Worm (Caenorhabditis elegans) whole organism, L1 larva: ENCODE results near the gene gpd-4.

Experiments used
- C16A3.4 ChIP-seq: fragments of 150-350 bp; optimal IDR thresholded peaks from 2 replicates; lab custom pipeline; 2014; ENCODE audit warnings: missing biosample characterization, missing genetic modification characterization
- F16B12.6 ChIP-seq: fragments of 150-350 bp; optimal IDR thresholded peaks from 2 replicates; lab custom pipeline; 2014; ENCODE audit warnings: missing biosample characterization, missing genetic modification characterization
- aha-1 ChIP-seq: fragments of 150-350 bp; optimal IDR thresholded peaks from 2 replicates; lab custom pipeline; 2014; ENCODE audit warnings: missing biosample characterization, missing genetic modification characterization
- alr-1 ChIP-seq: fragments of 200-800 bp; sonication (Bioruptor generic); optimal IDR thresholded peaks from 2 replicates; lab custom pipeline; 2018; ENCODE audit warnings: borderline replicate concordance, mild to moderate bottlenecking, missing genetic modification characterization, missing compliant biosample characterization
- ceh-8 ChIP-seq: fragments of 200-800 bp; sonication (Bioruptor generic); optimal IDR thresholded peaks from 2 replicates; lab custom pipeline; 2018; ENCODE audit warnings: mild to moderate bottlenecking, missing genetic modification characterization, moderate library complexity, missing compliant biosample characterization
- ceh-82 ChIP-seq, 3 experiments: fragments of 150-350 bp in 1 of 3; sonication (generic microtip) in 2 of 3; optimal IDR thresholded peaks; 2 replicates each; lab custom pipeline; 2014 to 2017; ENCODE audit warnings: missing biosample characterization in 3 of 3, missing genetic modification characterization in 3 of 3
- ceh-90 ChIP-seq: sonication (generic microtip); optimal IDR thresholded peaks from 2 replicates; lab custom pipeline; 2016; ENCODE audit warnings: missing genetic modification characterization, missing compliant biosample characterization
- dsc-1 ChIP-seq: sonication (generic microtip); optimal IDR thresholded peaks from 2 replicates; lab custom pipeline; 2016; ENCODE audit warnings: mild to moderate bottlenecking, missing genetic modification characterization, missing compliant biosample characterization
- efl-1 ChIP-seq, 4 experiments: fragments of 150-350 bp; optimal IDR thresholded peaks in 3 of 4; peaks in 1 of 4; 1 replicate in 1 of 4; 2 replicates in 3 of 4; lab custom pipeline; 2014; ENCODE audit warnings: missing biosample characterization in 2 of 4, missing genetic modification characterization in 2 of 4, missing genetic modification reagents in 2 of 4
- efl-3 ChIP-seq: fragments of 200-800 bp; sonication (Bioruptor generic); optimal IDR thresholded peaks from 2 replicates; lab custom pipeline; 2018; ENCODE audit warnings: mild to moderate bottlenecking, missing genetic modification characterization, missing compliant biosample characterization
- egl-13 ChIP-seq: sonication (generic microtip); optimal IDR thresholded peaks from 2 replicates; lab custom pipeline; 2016; ENCODE audit warnings: missing genotype, missing genetic modification reagents, missing genetic modification characterization, missing compliant biosample characterization
- elt-2 ChIP-seq: sonication (generic microtip); optimal IDR thresholded peaks from 2 replicates; lab custom pipeline; 2016; ENCODE audit warnings: missing genetic modification characterization, mild to moderate bottlenecking, inconsistent platforms, missing compliant biosample characterization, missing genetic modification reagents
- fkh-10 ChIP-seq: sonication (generic microtip); optimal IDR thresholded peaks from 2 replicates; lab custom pipeline; 2017; ENCODE audit warnings: missing biosample characterization, missing genetic modification reagents, missing genetic modification characterization
- fkh-4 ChIP-seq: sonication (generic microtip); optimal IDR thresholded peaks from 2 replicates; lab custom pipeline; 2016; ENCODE audit warnings: missing compliant biosample characterization, missing genetic modification characterization, borderline replicate concordance
- fkh-8 ChIP-seq: sonication (generic microtip); optimal IDR thresholded peaks from 2 replicates; lab custom pipeline; 2016; ENCODE audit warnings: mild to moderate bottlenecking, missing genetic modification characterization, missing compliant biosample characterization
- fos-1 ChIP-seq: fragments of 150-350 bp; optimal IDR thresholded peaks from 2 replicates; lab custom pipeline; 2014; ENCODE audit warnings: missing biosample characterization, missing genetic modification characterization
- isw-1 ChIP-seq: fragments of 200-800 bp; sonication (Bioruptor generic); IDR thresholded peaks from 2 replicates; pipeline ENCODE4 v1.3.6; 2022; ENCODE audit warnings: missing genetic modification characterization, missing compliant biosample characterization
- jun-1 ChIP-seq: fragments of 150-350 bp; optimal IDR thresholded peaks from 2 replicates; lab custom pipeline; 2014; ENCODE audit warnings: missing biosample characterization, missing genetic modification reagents, missing genetic modification characterization
- lin-13 ChIP-seq: fragments of 150-350 bp; optimal IDR thresholded peaks from 2 replicates; lab custom pipeline; 2014; ENCODE audit warnings: missing biosample characterization, missing genetic modification reagents, missing genetic modification characterization
- lin-14 ChIP-seq: fragments of 200-800 bp; sonication (Bioruptor generic); optimal IDR thresholded peaks from 2 replicates; lab custom pipeline; 2018; ENCODE audit warnings: mild to moderate bottlenecking, missing genetic modification characterization, moderate library complexity, missing compliant biosample characterization
- lin-15B ChIP-seq: fragments of 150-350 bp; sonication (generic microtip); optimal IDR thresholded peaks from 3 replicates; lab custom pipeline; 2014; ENCODE audit warnings: missing biosample characterization, missing genetic modification characterization
- lin-35 ChIP-seq, 2 experiments: fragments of 150-350 bp; optimal IDR thresholded peaks; 2 replicates each; lab custom pipeline; 2014; ENCODE audit warnings: missing biosample characterization in 2 of 2, missing genetic modification characterization in 2 of 2, missing genetic modification reagents in 2 of 2
- lin-39 ChIP-seq: fragments of 150-350 bp; optimal IDR thresholded peaks from 2 replicates; lab custom pipeline; 2014; ENCODE audit warnings: missing biosample characterization, missing genetic modification reagents, missing genetic modification characterization
- lir-3 ChIP-seq: sonication (generic microtip); optimal IDR thresholded peaks from 2 replicates; lab custom pipeline; 2016; ENCODE audit warnings: mild to moderate bottlenecking, missing genetic modification characterization, moderate library complexity, missing compliant biosample characterization; ENCODE audit not compliant: poor library complexity
- nhr-11 ChIP-seq: fragments of 150-350 bp; optimal IDR thresholded peaks from 2 replicates; lab custom pipeline; 2014; ENCODE audit warnings: missing biosample characterization, missing genetic modification characterization
- nhr-12 ChIP-seq: sonication (generic microtip); optimal IDR thresholded peaks from 2 replicates; lab custom pipeline; 2017; ENCODE audit warnings: missing biosample characterization, missing genetic modification characterization
- nhr-237 ChIP-seq: fragments of 150-350 bp; optimal IDR thresholded peaks from 2 replicates; lab custom pipeline; 2014; ENCODE audit warnings: missing biosample characterization, missing genetic modification characterization
- nhr-85 ChIP-seq: sonication (generic microtip); peaks from one replicate; lab custom pipeline; 2016; ENCODE audit warnings: missing genetic modification characterization, inconsistent platforms, missing compliant biosample characterization
- pag-3 ChIP-seq: sonication (generic microtip); optimal IDR thresholded peaks from 2 replicates; lab custom pipeline; 2017; ENCODE audit warnings: missing genetic modification characterization, mild to moderate bottlenecking, missing compliant biosample characterization, antibody characterized with exemption, borderline replicate concordance; ENCODE audit not compliant: insufficient read depth
- pqm-1 ChIP-seq: sonication (generic microtip); optimal IDR thresholded peaks from 3 replicates; lab custom pipeline; 2017; ENCODE audit warnings: missing biosample characterization, missing genetic modification characterization
- rnt-1 ChIP-seq: sonication (generic microtip); optimal IDR thresholded peaks from 2 replicates; lab custom pipeline; 2016; ENCODE audit warnings: mild to moderate bottlenecking, missing genetic modification characterization, moderate library complexity, missing compliant biosample characterization
- snu-23 ChIP-seq: sonication (generic microtip); optimal IDR thresholded peaks from 2 replicates; lab custom pipeline; 2016; ENCODE audit warnings: missing genetic modification characterization, missing compliant biosample characterization
- sox-4 ChIP-seq: sonication (generic microtip); optimal IDR thresholded peaks from 2 replicates; lab custom pipeline; 2016; ENCODE audit warnings: missing genetic modification characterization, missing compliant biosample characterization
- sptf-1 ChIP-seq: fragments of 150-350 bp; optimal IDR thresholded peaks from 2 replicates; lab custom pipeline; 2014; ENCODE audit warnings: missing biosample characterization, missing genetic modification characterization
- swsn-7 ChIP-seq: sonication (generic microtip); optimal IDR thresholded peaks from 2 replicates; lab custom pipeline; 2016; ENCODE audit warnings: missing genetic modification characterization, missing compliant biosample characterization
- tbx-2 ChIP-seq: sonication (generic microtip); optimal IDR thresholded peaks from 2 replicates; lab custom pipeline; 2016; ENCODE audit warnings: missing genetic modification characterization, missing compliant biosample characterization
- tlp-1 ChIP-seq: fragments of 150-350 bp; optimal IDR thresholded peaks from 2 replicates; lab custom pipeline; 2014; ENCODE audit warnings: missing biosample characterization, missing genetic modification characterization
- unc-86 ChIP-seq: sonication (generic microtip); optimal IDR thresholded peaks from 2 replicates; lab custom pipeline; 2016; ENCODE audit warnings: missing genetic modification characterization, missing compliant biosample characterization
- vab-15 ChIP-seq: sonication (generic microtip); optimal IDR thresholded peaks from 2 replicates; lab custom pipeline; 2017; ENCODE audit warnings: missing genotype, mild to moderate bottlenecking, missing genetic modification characterization, missing compliant biosample characterization
- xbp-1 ChIP-seq: sonication (generic microtip); optimal IDR thresholded peaks from 2 replicates; lab custom pipeline; 2016; ENCODE audit warnings: missing genetic modification characterization, missing compliant biosample characterization
- zag-1 ChIP-seq: fragments of 150-350 bp; optimal IDR thresholded peaks from 2 replicates; lab custom pipeline; 2014; ENCODE audit warnings: missing biosample characterization, missing genetic modification characterization
- ztf-11 ChIP-seq, 2 experiments: sonication (generic microtip); optimal IDR thresholded peaks; 2 replicates each; lab custom pipeline; 2016 to 2017; ENCODE audit warnings: missing genetic modification characterization in 2 of 2, missing biosample characterization in 1 of 2, missing compliant biosample characterization in 1 of 2

gpd-4 gene

ce11 chrII:10164137-10164536, 6.9 kb upstream of the gpd-4 start:
- no peak for TF ChIP-seq dsc-1 (tag; lab: Kevin White, UChicago)
- TF ChIP-seq efl-1 (optimal IDR thresholded peaks at IDR 0.05; lab: Kevin White, UChicago) = no peak
- peak in 1 of 2 experiments; percentile 59 for TF ChIP-seq efl-1 (GFP tag; optimal IDR thresholded peaks at IDR 0.05 in 1 of 2; lab: Kevin White, UChicago)

ce11 chrII:10166365-10166764, 4.7 kb upstream of the gpd-4 start:
- TF ChIP-seq fkh-8 (tag; lab: Kevin White, UChicago) (peak; percentile 57), tlp-1 (tag; lab: Kevin White, UChicago) (no peak), dsc-1 (tag; lab: Kevin White, UChicago) (peak; percentile 37)

DNA sequence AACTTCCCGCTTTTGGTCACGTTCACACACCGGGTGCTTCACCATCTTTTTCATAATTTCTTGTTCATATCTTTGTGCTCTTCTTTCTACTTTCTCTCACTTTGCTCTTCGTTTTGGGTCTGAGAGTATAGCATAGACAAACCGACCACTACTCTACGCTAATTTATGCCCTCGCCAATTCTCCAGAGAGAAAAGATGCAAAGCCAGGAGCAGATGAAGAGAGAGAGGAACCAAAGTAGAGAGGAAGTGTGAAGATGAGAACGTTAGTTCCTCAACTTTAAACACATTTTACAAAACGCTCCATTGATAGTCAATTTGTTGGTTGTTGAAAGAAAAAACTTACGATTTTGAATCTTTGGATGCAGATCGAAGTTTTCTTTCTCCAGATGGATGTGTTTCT, 3.3 kb upstream of the gpd-4 start:
- TF ChIP-seq C16A3.4 = no peak
- no peak for TF ChIP-seq efl-1 (optimal IDR thresholded peaks at IDR 0.05; lab: Kevin White, UChicago)
- peak in 1 of 2 experiments; percentile 91 for TF ChIP-seq efl-1 (GFP tag; optimal IDR thresholded peaks at IDR 0.05 in 1 of 2; lab: Kevin White, UChicago)

DNA sequence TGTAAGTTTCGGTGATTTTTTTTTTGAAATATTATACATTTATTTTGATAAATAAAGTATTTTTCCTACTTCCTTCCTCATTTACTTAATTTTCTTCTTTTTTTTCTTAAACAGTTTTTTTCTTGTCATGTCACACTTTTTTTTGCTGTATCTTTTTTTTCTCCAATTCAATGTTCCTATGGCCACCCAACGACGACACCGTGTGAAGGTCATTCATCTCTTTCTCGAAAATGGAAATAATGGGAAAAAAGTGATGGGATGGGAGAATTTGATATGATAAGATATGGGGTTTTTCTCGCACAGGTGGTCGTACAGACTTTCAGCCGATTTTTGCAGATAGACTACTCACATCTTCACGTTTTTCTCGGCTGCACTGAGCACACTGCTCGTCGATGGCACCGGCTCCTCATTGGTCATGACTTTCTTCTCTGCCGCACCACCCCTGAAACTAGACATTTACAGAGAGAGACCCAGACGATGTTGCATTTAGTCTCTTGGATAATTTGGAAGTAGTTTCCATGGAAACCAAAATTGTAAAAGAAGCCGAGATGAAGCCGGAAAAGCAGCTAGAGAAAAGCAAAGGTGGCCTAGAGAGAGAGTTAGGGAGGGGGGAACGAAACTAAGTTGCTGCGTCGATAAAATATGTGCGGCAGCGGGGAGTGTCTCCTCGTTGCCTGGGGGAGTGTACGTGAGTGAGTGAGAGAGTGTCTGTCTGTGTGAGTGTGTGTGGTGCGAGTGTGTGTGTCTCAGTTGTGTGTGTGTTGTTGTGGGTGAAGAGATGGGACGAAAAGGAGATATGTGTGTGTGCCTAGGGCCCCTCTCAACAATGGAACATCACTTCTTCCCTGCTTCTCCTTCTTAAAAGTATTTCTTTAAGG, 1.9 kb upstream of the gpd-4 start, which contains the start of gene daf-19:
TSS of gene daf-19 (minus strand) at position 442 of the 878 bp plus-strand sequence.
- no peak for TF ChIP-seq tlp-1 (tag; lab: Kevin White, UChicago)
- peak; percentile 27 to 35 for TF ChIP-seq efl-1 (optimal IDR thresholded peaks at IDR 0.05; lab: Kevin White, UChicago)
- peak in 1 of 2 experiments; percentile 18 for TF ChIP-seq efl-1 (GFP tag; optimal IDR thresholded peaks at IDR 0.05 in 1 of 2; lab: Kevin White, UChicago)
- no peak for TF ChIP-seq fkh-4 (tag; lab: Kevin White, UChicago)
- no peak for TF ChIP-seq zag-1 (tag; lab: Kevin White, UChicago)
- peak; percentile 61 for TF ChIP-seq fos-1
- no peak for TF ChIP-seq ceh-90 (tag; lab: Kevin White, UChicago)
- TF ChIP-seq alr-1 = no peak
- no peak for TF ChIP-seq lin-13 (GFP tag; lab: Kevin White, UChicago)
- no peak for TF ChIP-seq efl-3 (GFP tag; lab: Kevin White, UChicago)
- peak; percentile 51 for TF ChIP-seq sox-4 (tag; lab: Kevin White, UChicago)
- no peak for TF ChIP-seq pag-3 (tag; lab: Kevin White, UChicago)
- TF ChIP-seq lir-3 (tag; lab: Kevin White, UChicago) = peak; percentile 16
- peak; percentile 65 for TF ChIP-seq nhr-11
- TF ChIP-seq C16A3.4 = peak; percentile 16
- TF ChIP-seq nhr-85 = no peak
- TF ChIP-seq xbp-1 (tag; lab: Kevin White, UChicago) = peak; percentile 30
- peak; percentile 35 for TF ChIP-seq fkh-10 (GFP tag; lab: Kevin White, UChicago)
- peak; percentile 11 for TF ChIP-seq jun-1 (tag; lab: Kevin White, UChicago)
- TF ChIP-seq aha-1 (tag; lab: Kevin White, UChicago) = no peak
- peak in 1 of 2 experiments; percentile 73 for TF ChIP-seq ztf-11 (tag; optimal IDR thresholded peaks at IDR 0.05; lab: Kevin White, UChicago)
- no peak for TF ChIP-seq nhr-237
- TF ChIP-seq lin-39 (tag; lab: Kevin White, UChicago) = no peak
- TF ChIP-seq sptf-1 (tag; lab: Kevin White, UChicago) = no peak
- peak; percentile 96 for TF ChIP-seq fkh-8 (tag; lab: Kevin White, UChicago)
- TF ChIP-seq ceh-82 (tag; optimal IDR thresholded peaks at IDR 0.05; lab: Kevin White, UChicago) = peak in 2 of 3 experiments; percentile 30 to 71
- TF ChIP-seq vab-15 (tag; lab: Kevin White, UChicago) = no peak
- peak; percentile 75 for TF ChIP-seq egl-13 (tag; lab: Kevin White, UChicago)
- TF ChIP-seq pqm-1 (tag; lab: Kevin White, UChicago) = no peak
- TF ChIP-seq tbx-2 (tag; lab: Kevin White, UChicago) = peak; percentile 45
- peak; percentile 28 to 50 for TF ChIP-seq lin-35 (GFP tag; optimal IDR thresholded peaks at IDR 0.05; lab: Kevin White, UChicago)
- peak; percentile 52 for TF ChIP-seq unc-86 (tag; lab: Kevin White, UChicago)
- TF ChIP-seq snu-23 = peak; percentile 70
- TF ChIP-seq F16B12.6 (tag; lab: Kevin White, UChicago) = no peak
- TF ChIP-seq elt-2 (tag; lab: Kevin White, UChicago) = no peak
- TF ChIP-seq isw-1 (GFP tag; lab: Robert Waterston, UW) = peak; percentile 20
- TF ChIP-seq swsn-7 = peak; percentile 63
- TF ChIP-seq lin-15B (tag; lab: Kevin White, UChicago) = no peak
- no peak for TF ChIP-seq nhr-12 (tag; lab: Kevin White, UChicago)
- TF ChIP-seq lin-14 (GFP tag; lab: Kevin White, UChicago) = peak; percentile 76
- TF ChIP-seq ceh-8 = no peak
- TF ChIP-seq rnt-1 (tag; lab: Kevin White, UChicago) = peak; percentile 50
